Worm (Caenorhabditis elegans): ENCODE results near the gene ZC239.17.

The ZC239.17 gene

ce11 chrII:3209251-3209650 is 16.4 kb downstream of the ZC239.17 start, which contains the start of gene ZC239.6:
Gene ZC239.6 (plus strand): TSS chrII:3209631.
- TF ChIP-seq ceh-48 (tag; optimal IDR thresholded peaks at IDR 0.05) (no peak), unc-55 (GFP tag; optimal IDR thresholded peaks at IDR 0.05) (no peak), ama-1 (optimal IDR thresholded peaks at IDR 0.05) (no peak), fax-1 (tag; optimal IDR thresholded peaks at IDR 0.05) (no peak), tbx-2 (tag; optimal IDR thresholded peaks at IDR 0.05) (no peak), zip-5 (tag; optimal IDR thresholded peaks at IDR 0.05) (no peak), ceh-30 (tag; optimal IDR thresholded peaks at IDR 0.05) (no peak), ztf-16 (tag; optimal IDR thresholded peaks at IDR 0.05) (no peak)

ce11 chrII:3208679-3209078 is 17.0 kb downstream of the ZC239.17 start, which contains the start of gene sdz-35:
Gene sdz-35 (minus strand): TSS chrII:3208779.
- no peak for TF ChIP-seq syd-9 (tag; optimal IDR thresholded peaks at IDR 0.05)
- TF ChIP-seq fkh-6 (tag; optimal IDR thresholded peaks at IDR 0.05): no peak
- no peak for TF ChIP-seq C38D4.7 (GFP tag; optimal IDR thresholded peaks at IDR 0.05)
- no peak for TF ChIP-seq ama-1 (optimal IDR thresholded peaks at IDR 0.05)
- no peak for TF ChIP-seq elt-2 (tag; optimal IDR thresholded peaks at IDR 0.05)
- TF ChIP-seq ceh-6 (GFP tag; optimal IDR thresholded peaks at IDR 0.05): no peak
- no peak for TF ChIP-seq ceh-14 (tag; optimal IDR thresholded peaks at IDR 0.05)
- no peak for TF ChIP-seq ceh-22 (tag; optimal IDR thresholded peaks at IDR 0.05)
- TF ChIP-seq ceh-24 (tag; optimal IDR thresholded peaks at IDR 0.05): no peak
- TF ChIP-seq mec-3 (tag; optimal IDR thresholded peaks at IDR 0.05; ENCODE audit: borderline replicate concordance): no peak
- no peak for TF ChIP-seq pag-3 (tag; optimal IDR thresholded peaks at IDR 0.05; ENCODE audit: borderline replicate concordance)
- TF ChIP-seq pat-9 (tag; optimal IDR thresholded peaks at IDR 0.05): no peak

- no peak for TF ChIP-seq pat-9 (tag; optimal IDR thresholded peaks at IDR 0.05)
- no peak for TF ChIP-seq sdc-2 (tag; optimal IDR thresholded peaks at IDR 0.05)
- TF ChIP-seq ceh-18 (tag; optimal IDR thresholded peaks at IDR 0.05): no peak
- no peak for TF ChIP-seq elt-4 (tag; optimal IDR thresholded peaks at IDR 0.05)
- TF ChIP-seq rnt-1 (tag; optimal IDR thresholded peaks at IDR 0.05): no peak
- no peak for TF ChIP-seq ahr-1 (tag; optimal IDR thresholded peaks at IDR 0.05)
- TF ChIP-seq lim-6 (tag; optimal IDR thresholded peaks at IDR 0.05): no peak
- TF ChIP-seq ceh-6 (GFP tag; optimal IDR thresholded peaks at IDR 0.05): no peak
- no peak for TF ChIP-seq ceh-24 (tag; optimal IDR thresholded peaks at IDR 0.05)
- TF ChIP-seq ceh-48 (tag; optimal IDR thresholded peaks at IDR 0.05): no peak
- no peak for TF ChIP-seq ceh-22 (tag; optimal IDR thresholded peaks at IDR 0.05)
- no peak for TF ChIP-seq ceh-34 (tag; optimal IDR thresholded peaks at IDR 0.05)
- TF ChIP-seq syd-9 (tag; optimal IDR thresholded peaks at IDR 0.05): no peak
These were observed 19.2 kb downstream of the ZC239.17 start, which contains the start of the genes ZC239.20 and ZC239.21 for ce11 chrII:3206423-3206989. Gene ZC239.20 (minus strand): TSS chrII:3206523. Gene ZC239.21 (plus strand): TSS chrII:3206939.

ce11 chrII:3203415-3203814 is 22.3 kb downstream of the ZC239.17 start, which contains the start of gene sri-50:
Gene sri-50 (plus strand): TSS chrII:3203715.
- no peak for TF ChIP-seq mec-3 (tag; optimal IDR thresholded peaks at IDR 0.05; ENCODE audit: borderline replicate concordance)
- TF ChIP-seq lin-11 (tag; optimal IDR thresholded peaks at IDR 0.05): no peak
- TF ChIP-seq nhr-232 (tag; optimal IDR thresholded peaks at IDR 0.05): no peak
- TF ChIP-seq ceh-9 (tag; optimal IDR thresholded peaks at IDR 0.05): no peak
- TF ChIP-seq ceh-31 (tag; optimal IDR thresholded peaks at IDR 0.05): no peak
- TF ChIP-seq Y22D7AL.16 (tag; optimal IDR thresholded peaks at IDR 0.05): no peak

- TF ChIP-seq ceh-19 (GFP tag; optimal IDR thresholded peaks at IDR 0.05) (no peak), hlh-30 (tag; optimal IDR thresholded peaks at IDR 0.05; ENCODE audit: insufficient read depth) (no peak), ceh-2 (tag; optimal IDR thresholded peaks at IDR 0.05) (no peak)
These were observed 23.2 kb downstream of the ZC239.17 start, which contains the start of gene sri-53 for ce11 chrII:3202519-3202918. Gene sri-53 (minus strand): TSS chrII:3202619.
